Worm (Caenorhabditis elegans): ENCODE data around the gene gars-1.
A peak's percentile ranks its signal among the peaks of the same experiment; 100 is the strongest.

Gene gars-1

DNA sequence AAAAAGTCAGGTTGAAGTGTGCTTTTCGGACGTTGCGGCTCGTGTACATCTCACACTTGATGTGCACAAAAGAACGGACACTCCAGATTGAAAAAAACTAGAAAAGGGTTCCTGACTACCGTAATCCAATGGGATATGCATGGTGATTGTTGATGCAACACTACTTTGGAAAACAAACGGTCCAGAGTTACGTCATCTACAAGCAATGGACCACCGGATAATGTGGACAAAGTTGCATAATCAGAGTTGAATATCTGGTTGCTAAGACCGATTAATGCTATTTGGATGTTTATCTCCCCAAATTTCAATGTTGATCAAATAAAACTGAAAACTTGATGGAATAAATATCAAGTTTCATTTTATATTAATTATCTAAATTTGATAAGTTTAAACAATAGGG is 13.4 kb downstream of the gars-1 start:
- TF ChIP-seq nhr-77 (tag; optimal IDR thresholded peaks at IDR 0.05) (no peak), mep-1 (tag; optimal IDR thresholded peaks at IDR 0.05) (no peak), daf-8 (GFP tag; IDR thresholded peaks at IDR 0.05) (no peak), dmd-9 (GFP tag; IDR thresholded peaks at IDR 0.05) (no peak), mdt-29 (GFP tag; IDR thresholded peaks at IDR 0.05) (no peak), zip-11 (GFP tag; IDR thresholded peaks at IDR 0.05) (no peak), nhr-111 (GFP tag; optimal IDR thresholded peaks at IDR 0.05) (no peak)

DNA sequence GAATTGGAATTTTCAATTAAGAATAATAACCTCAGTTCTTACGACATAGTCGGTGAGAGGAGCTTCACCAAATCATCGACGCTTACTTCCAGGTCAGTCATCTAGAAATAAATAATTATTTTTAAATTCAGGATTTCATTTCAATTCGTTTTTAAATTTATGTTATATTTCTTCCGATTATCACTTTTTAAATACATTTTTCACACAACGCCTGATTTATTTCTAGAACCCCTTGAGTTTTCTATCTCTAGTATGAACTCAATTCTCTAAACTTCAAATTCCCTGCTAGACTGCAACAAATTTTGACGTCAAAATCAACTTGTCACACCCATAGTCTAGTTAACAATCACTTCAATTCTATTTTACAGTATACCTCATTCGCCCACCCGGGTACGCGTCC is 13.9 kb downstream of the gars-1 start, which contains the start of gene Y54H5A.2:
Gene Y54H5A.2 (minus strand): TSS at position 101 of the 400 bp plus-strand sequence.
- TF ChIP-seq jun-1 (tag; optimal IDR thresholded peaks at IDR 0.05) (no peak), unc-62 (GFP tag; optimal IDR thresholded peaks at IDR 0.05 in 1 of 2) (peak in 1 of 2 experiments; percentile 9), unc-62 (tag; optimal IDR thresholded peaks at IDR 0.05) (no peak)

DNA sequence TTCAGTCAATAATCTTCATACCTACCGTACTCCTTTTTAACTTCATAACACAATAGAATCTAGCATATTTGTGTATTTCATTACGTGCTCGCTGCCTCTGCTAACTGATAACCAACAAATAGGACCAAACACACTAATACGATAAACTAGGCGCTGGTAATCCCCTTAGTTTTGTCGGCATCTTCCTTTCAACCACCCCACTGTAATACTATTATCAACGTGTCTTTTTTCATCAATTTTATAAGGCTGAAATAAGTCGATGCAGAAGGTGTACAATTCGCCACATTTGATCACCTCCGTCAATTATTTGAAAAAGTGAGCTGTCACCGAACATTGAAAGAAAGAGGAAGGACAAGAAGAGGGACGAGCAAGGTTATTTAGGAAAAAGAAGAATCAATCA is 16.0 kb downstream of the gars-1 start:
- TF ChIP-seq lin-1 (GFP tag; IDR thresholded peaks at IDR 0.05) (no peak), nhr-6 (tag; optimal IDR thresholded peaks at IDR 0.05) (no peak), unc-62 (GFP tag; optimal IDR thresholded peaks at IDR 0.05 in 1 of 2) (peak in 1 of 2 experiments; percentile 83), unc-62 (tag; optimal IDR thresholded peaks at IDR 0.05) (no peak), pqm-1 (tag; optimal IDR thresholded peaks at IDR 0.05) (peak; percentile 35), fkh-10 (GFP tag; optimal IDR thresholded peaks at IDR 0.05) (no peak), dmd-8 (GFP tag; IDR thresholded peaks at IDR 0.05) (no peak), daf-16 (GFP tag; optimal IDR thresholded peaks at IDR 0.05) (no peak), daf-16 (tag; optimal IDR thresholded peaks at IDR 0.05) (peak; percentile 43)

DNA sequence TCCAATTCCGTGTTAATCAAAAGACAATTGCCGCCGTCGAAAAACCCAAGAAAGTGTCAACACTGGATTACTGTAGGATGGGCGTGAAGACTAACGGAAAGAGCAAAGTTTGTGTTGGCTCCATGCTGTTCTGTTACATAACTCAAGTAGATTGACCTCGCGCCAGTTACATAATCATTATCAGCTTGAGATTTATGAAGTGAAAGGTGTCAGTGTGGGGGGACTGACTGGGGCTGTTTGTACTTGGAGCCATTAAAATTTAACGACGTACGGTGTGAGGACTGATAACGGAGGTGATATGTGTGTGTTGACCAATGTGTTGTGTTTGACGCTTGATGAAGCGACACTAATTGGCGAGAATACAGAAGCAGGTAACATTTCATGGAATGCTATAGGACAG is 16.7 kb downstream of the gars-1 start:
- no peak for TF ChIP-seq saeg-2 (GFP tag; IDR thresholded peaks at IDR 0.05)
- no peak for TF ChIP-seq lin-15B (tag; optimal IDR thresholded peaks at IDR 0.05)
- TF ChIP-seq pqm-1 (tag; optimal IDR thresholded peaks at IDR 0.05) = peak; percentile 39
- no peak for TF ChIP-seq zfp-3 (GFP tag; conservative IDR thresholded peaks at IDR 0.05)
- TF ChIP-seq R02D3.7 (tag; optimal IDR thresholded peaks at IDR 0.05) = no peak
- TF ChIP-seq dmd-8 (GFP tag; IDR thresholded peaks at IDR 0.05) = no peak
- no peak for TF ChIP-seq lin-38 (GFP tag; IDR thresholded peaks at IDR 0.05)
- peak; percentile 71 for TF ChIP-seq dve-1 (tag; optimal IDR thresholded peaks at IDR 0.05; ENCODE audit: insufficient read depth)
- TF ChIP-seq hif-1 (tag; optimal IDR thresholded peaks at IDR 0.05) = no peak
- TF ChIP-seq cey-2 (tag; optimal IDR thresholded peaks at IDR 0.05; ENCODE audit: borderline replicate concordance, insufficient read depth) = no peak
- no peak for TF ChIP-seq ceh-62 (tag; optimal IDR thresholded peaks at IDR 0.05)
- TF ChIP-seq nhr-102 (tag; optimal IDR thresholded peaks at IDR 0.05) = no peak
- TF ChIP-seq dmd-6 (GFP tag; IDR thresholded peaks at IDR 0.05) = peak; percentile 65
- no peak for TF ChIP-seq ceh-32 (tag; optimal IDR thresholded peaks at IDR 0.05; ENCODE audit: poor library complexity)
- no peak for TF ChIP-seq duxl-1 (tag; optimal IDR thresholded peaks at IDR 0.05; ENCODE audit: poor library complexity)
- TF ChIP-seq zfp-2 (tag; optimal IDR thresholded peaks at IDR 0.05) = no peak
- no peak for TF ChIP-seq F44E2.7 (GFP tag; IDR thresholded peaks at IDR 0.05)
- no peak for TF ChIP-seq egl-43 (GFP tag; IDR thresholded peaks at IDR 0.05)
- TF ChIP-seq nhr-10 (tag; optimal IDR thresholded peaks at IDR 0.05) = no peak
- TF ChIP-seq madf-9 (GFP tag; conservative IDR thresholded peaks at IDR 0.05) = no peak
- TF ChIP-seq nhr-48 (tag; optimal IDR thresholded peaks at IDR 0.05) = no peak
- TF ChIP-seq mdt-29 (GFP tag; IDR thresholded peaks at IDR 0.05) = no peak
- TF ChIP-seq lin-1 (GFP tag; IDR thresholded peaks at IDR 0.05) = 0 out of 2 replicates have a peak, but pooled peaks have one; percentile 22
- TF ChIP-seq jun-1 (tag; optimal IDR thresholded peaks at IDR 0.05) = no peak
- no peak for TF ChIP-seq ama-1 (optimal IDR thresholded peaks at IDR 0.05)
- TF ChIP-seq hmg-1.1 (GFP tag; IDR thresholded peaks at IDR 0.05) = no peak
- TF ChIP-seq mdl-1 (tag; optimal IDR thresholded peaks at IDR 0.05) = no peak
- TF ChIP-seq mxl-3 (GFP tag; optimal IDR thresholded peaks at IDR 0.05) = peak; percentile 33
- no peak for TF ChIP-seq nhr-111 (GFP tag; optimal IDR thresholded peaks at IDR 0.05)
- TF ChIP-seq nhr-28 (tag; optimal IDR thresholded peaks at IDR 0.05) = peak; percentile 48
- TF ChIP-seq gei-8 (GFP tag; optimal IDR thresholded peaks at IDR 0.05) = no peak
- TF ChIP-seq mxl-2 (GFP tag; conservative IDR thresholded peaks at IDR 0.05) = no peak
- no peak for TF ChIP-seq pha-4 (GFP tag; IDR thresholded peaks at IDR 0.05)
- TF ChIP-seq pha-4 (tag; optimal IDR thresholded peaks at IDR 0.05) = no peak
- peak; percentile 65 for TF ChIP-seq hlh-11 (tag; optimal IDR thresholded peaks at IDR 0.05)

Measured in whole organism, L4 larva.